Worm (Caenorhabditis elegans) whole organism, L2 larva: Measurements from ENCODE around the gene T05H4.11.

ENCODE experiments used
- C34F6.9 ChIP-seq: fragments of 150-350 bp; optimal IDR thresholded peaks from 2 replicates; lab custom pipeline; 2014; ENCODE audit warnings: missing biosample characterization, missing genetic modification characterization
- F13H6.1 ChIP-seq: sonication (generic microtip); optimal IDR thresholded peaks from 2 replicates; lab custom pipeline; 2016; ENCODE audit warnings: missing genetic modification characterization, missing compliant biosample characterization
- R02D3.7 ChIP-seq: fragments of 150-350 bp; optimal IDR thresholded peaks from 2 replicates; lab custom pipeline; 2014; ENCODE audit warnings: missing biosample characterization, missing genetic modification characterization
- Y55F3AM.14 ChIP-seq: fragments of 200-800 bp; sonication (Bioruptor generic); optimal IDR thresholded peaks from 2 replicates; lab custom pipeline; 2018; ENCODE audit warnings: mild to moderate bottlenecking, missing genetic modification characterization, missing compliant biosample characterization
- alr-1 ChIP-seq: fragments of 150-350 bp; optimal IDR thresholded peaks from 2 replicates; lab custom pipeline; 2014; ENCODE audit warnings: missing biosample characterization, missing genetic modification characterization
- aly-2 ChIP-seq: fragments of 150-350 bp; optimal IDR thresholded peaks from 2 replicates; lab custom pipeline; 2014; ENCODE audit warnings: missing biosample characterization, missing genetic modification characterization
- ama-1 ChIP-seq: fragments of 150-350 bp; optimal IDR thresholded peaks from 2 replicates; lab custom pipeline; 2018; ENCODE audit warnings: inconsistent platforms
- ceh-16 ChIP-seq: fragments of 150-350 bp; optimal IDR thresholded peaks from 2 replicates; lab custom pipeline; 2014; ENCODE audit warnings: missing biosample characterization, missing genetic modification characterization
- ceh-82 ChIP-seq: fragments of 150-350 bp; optimal IDR thresholded peaks from 2 replicates; lab custom pipeline; 2014; ENCODE audit warnings: missing biosample characterization, missing genetic modification characterization
- crh-2 ChIP-seq: sonication (generic microtip); optimal IDR thresholded peaks from 2 replicates; lab custom pipeline; 2017; ENCODE audit warnings: missing biosample characterization, missing genetic modification characterization
- dmd-4 ChIP-seq: sonication (generic microtip); optimal IDR thresholded peaks from 2 replicates; lab custom pipeline; 2017; ENCODE audit warnings: missing biosample characterization, missing genetic modification characterization
- egl-27 ChIP-seq: sonication (generic microtip); optimal IDR thresholded peaks from 3 replicates; lab custom pipeline; 2017; ENCODE audit warnings: missing biosample characterization, missing genetic modification reagents, missing genetic modification characterization
- elt-1 ChIP-seq: fragments of 150-350 bp; optimal IDR thresholded peaks from 2 replicates; lab custom pipeline; 2014; ENCODE audit warnings: missing biosample characterization, missing genetic modification characterization
- elt-3 ChIP-seq: sonication (generic microtip); optimal IDR thresholded peaks from 2 replicates; lab custom pipeline; 2017; ENCODE audit warnings: missing biosample characterization, missing genetic modification characterization
- fos-1 ChIP-seq: fragments of 150-350 bp; optimal IDR thresholded peaks from 2 replicates; lab custom pipeline; 2014; ENCODE audit warnings: missing biosample characterization, missing genetic modification characterization
- gmeb-1 ChIP-seq: fragments of 150-350 bp; optimal IDR thresholded peaks from 2 replicates; lab custom pipeline; 2014; ENCODE audit warnings: missing biosample characterization, missing genetic modification characterization
- lin-11 ChIP-seq: fragments of 150-350 bp; sonication (generic microtip); optimal IDR thresholded peaks from 2 replicates; lab custom pipeline; 2014; ENCODE audit warnings: missing biosample characterization, missing genetic modification characterization, inconsistent platforms, mixed read lengths
- lin-13 ChIP-seq: fragments of 150-350 bp; optimal IDR thresholded peaks from 2 replicates; lab custom pipeline; 2014; ENCODE audit warnings: missing biosample characterization, missing genetic modification reagents, missing genetic modification characterization
- lin-39 ChIP-seq: fragments of 150-350 bp; optimal IDR thresholded peaks from 2 replicates; lab custom pipeline; 2014; ENCODE audit warnings: missing biosample characterization, missing genetic modification reagents, missing genetic modification characterization
- lsy-2 ChIP-seq, 2 experiments: fragments of 150-350 bp in 1 of 2; sonication (generic microtip) in 1 of 2; optimal IDR thresholded peaks; 2 replicates each; lab custom pipeline; 2014 to 2017; ENCODE audit warnings: missing biosample characterization in 2 of 2, missing genetic modification characterization in 2 of 2
- mab-5 ChIP-seq: fragments of 150-350 bp; optimal IDR thresholded peaks from 2 replicates; lab custom pipeline; 2014; ENCODE audit warnings: missing biosample characterization, missing genetic modification characterization
- mbf-1 ChIP-seq: sonication (generic microtip); optimal IDR thresholded peaks from 2 replicates; lab custom pipeline; 2017; ENCODE audit warnings: missing biosample characterization, missing genetic modification characterization
- mdl-1 ChIP-seq, 2 experiments: fragments of 150-350 bp in 1 of 2; sonication (generic microtip) in 1 of 2; optimal IDR thresholded peaks; 2 replicates each; lab custom pipeline; 2017; ENCODE audit warnings: missing biosample characterization in 2 of 2, missing genetic modification characterization in 2 of 2
- nhr-10 ChIP-seq: sonication (generic microtip); optimal IDR thresholded peaks from 2 replicates; lab custom pipeline; 2017; ENCODE audit warnings: missing biosample characterization, missing genetic modification characterization
- nhr-11 ChIP-seq: fragments of 150-350 bp; optimal IDR thresholded peaks from 2 replicates; lab custom pipeline; 2014; ENCODE audit warnings: missing biosample characterization, missing genetic modification characterization
- nhr-12 ChIP-seq: fragments of 150-350 bp; optimal IDR thresholded peaks from 2 replicates; lab custom pipeline; 2014; ENCODE audit warnings: missing biosample characterization, missing genetic modification characterization
- nhr-129 ChIP-seq: fragments of 150-350 bp; optimal IDR thresholded peaks from 2 replicates; lab custom pipeline; 2014; ENCODE audit warnings: missing biosample characterization, missing genetic modification characterization
- nhr-21 ChIP-seq: fragments of 150-350 bp; optimal IDR thresholded peaks from 2 replicates; lab custom pipeline; 2014; ENCODE audit warnings: missing biosample characterization, missing genetic modification characterization
- nhr-23 ChIP-seq: fragments of 150-350 bp; optimal IDR thresholded peaks from 2 replicates; lab custom pipeline; 2014; ENCODE audit warnings: missing biosample characterization, missing genetic modification reagents, missing genetic modification characterization
- nhr-237 ChIP-seq: fragments of 150-350 bp; optimal IDR thresholded peaks from 2 replicates; lab custom pipeline; 2014; ENCODE audit warnings: missing biosample characterization, missing genetic modification characterization
- nhr-25 ChIP-seq: fragments of 150-350 bp; sonication (generic microtip); optimal IDR thresholded peaks from 3 replicates; lab custom pipeline; 2014; ENCODE audit warnings: missing biosample characterization, missing genetic modification characterization
- nhr-6 ChIP-seq: fragments of 150-350 bp; optimal IDR thresholded peaks from 2 replicates; lab custom pipeline; 2014; ENCODE audit warnings: missing biosample characterization, missing genetic modification characterization
- nhr-77 ChIP-seq: fragments of 150-350 bp; optimal IDR thresholded peaks from 2 replicates; lab custom pipeline; 2014; ENCODE audit warnings: missing biosample characterization, missing genetic modification characterization
- peb-1 ChIP-seq: fragments of 150-350 bp; optimal IDR thresholded peaks from 2 replicates; lab custom pipeline; 2014; ENCODE audit warnings: missing biosample characterization, missing genetic modification characterization
- sem-4 ChIP-seq: fragments of 150-350 bp; optimal IDR thresholded peaks from 2 replicates; lab custom pipeline; 2014; ENCODE audit warnings: missing biosample characterization, missing genetic modification reagents, missing genetic modification characterization
- skn-1 ChIP-seq: sonication (generic microtip); optimal IDR thresholded peaks from 2 replicates; lab custom pipeline; 2017; ENCODE audit warnings: missing biosample characterization, missing genetic modification characterization
- sma-3 ChIP-seq: sonication (generic microtip); optimal IDR thresholded peaks from 2 replicates; lab custom pipeline; 2016; ENCODE audit warnings: missing genetic modification reagents, missing genetic modification characterization, missing compliant biosample characterization
- sma-9 ChIP-seq, 2 experiments: fragments of 150-350 bp in 1 of 2; sonication (generic microtip) in 1 of 2; optimal IDR thresholded peaks; 2 replicates each; lab custom pipeline; 2014 to 2016; ENCODE audit warnings: missing genetic modification characterization in 2 of 2, mild to moderate bottlenecking in 1 of 2, missing biosample characterization in 1 of 2, missing compliant biosample characterization in 1 of 2, missing genetic modification reagents in 1 of 2, moderate library complexity in 1 of 2
- snpc-4 ChIP-seq: fragments of 150-350 bp; optimal IDR thresholded peaks from 2 replicates; lab custom pipeline; 2014; ENCODE audit warnings: missing biosample characterization, missing genetic modification characterization
- unc-39 ChIP-seq: fragments of 150-350 bp; optimal IDR thresholded peaks from 2 replicates; lab custom pipeline; 2014; ENCODE audit warnings: missing biosample characterization, missing genetic modification characterization
- unc-55 ChIP-seq: fragments of 150-350 bp; sonication (generic microtip); optimal IDR thresholded peaks from 3 replicates; lab custom pipeline; 2014; ENCODE audit warnings: missing biosample characterization, missing genetic modification reagents, missing genetic modification characterization
- unc-62 ChIP-seq: fragments of 150-350 bp; optimal IDR thresholded peaks from 2 replicates; lab custom pipeline; 2014; ENCODE audit warnings: missing biosample characterization, missing genetic modification reagents, missing genetic modification characterization
- zag-1 ChIP-seq: fragments of 150-350 bp; optimal IDR thresholded peaks from 2 replicates; lab custom pipeline; 2014; ENCODE audit warnings: missing biosample characterization, missing genetic modification characterization
- ztf-1 ChIP-seq: fragments of 200-800 bp; sonication (Bioruptor generic); conservative IDR thresholded peaks from 2 replicates; pipeline ENCODE4 v1.3.6; 2022; ENCODE audit warnings: missing genetic modification characterization, missing compliant biosample characterization
- ztf-11 ChIP-seq: sonication (generic microtip); optimal IDR thresholded peaks from 2 replicates; lab custom pipeline; 2017; ENCODE audit warnings: missing biosample characterization, missing genetic modification characterization
- ztf-4 ChIP-seq: fragments of 150-350 bp; optimal IDR thresholded peaks from 2 replicates; lab custom pipeline; 2014; ENCODE audit warnings: missing biosample characterization, missing genetic modification characterization

Gene T05H4.11

DNA sequence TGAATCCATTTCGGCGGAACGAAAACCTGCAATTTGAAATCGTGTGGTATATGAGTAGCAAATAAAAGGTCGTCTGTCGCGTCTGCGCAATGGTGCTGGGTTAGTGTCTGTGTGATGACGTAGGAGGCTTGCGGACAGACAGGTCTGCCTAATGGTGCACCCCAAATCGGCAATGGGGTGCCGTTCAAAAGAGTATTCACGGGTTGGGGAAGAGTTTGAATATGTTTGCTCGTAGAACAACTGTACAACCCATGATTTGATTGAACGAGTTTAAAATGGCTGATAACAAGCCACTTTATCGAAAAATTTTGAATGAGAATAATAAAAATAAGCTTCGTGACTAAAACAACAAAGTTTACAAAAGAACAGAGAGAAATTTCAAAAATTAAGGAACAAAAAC, at the start of gene T05H4.11:
T05H4.11 (minus strand) TSS at position 335 of the 400 bp plus-strand sequence.
- TF ChIP-seq snpc-4 (tag; lab: Kevin White, UChicago), result no peak
- peak in 1 of 2 experiments; percentile 4 for TF ChIP-seq lsy-2 (tag; optimal IDR thresholded peaks at IDR 0.05; lab: Kevin White, UChicago)
- TF ChIP-seq alr-1 (tag; lab: Kevin White, UChicago), result no peak
- no peak for TF ChIP-seq nhr-25 (tag; lab: Kevin White, UChicago)
- TF ChIP-seq peb-1 (tag; lab: Kevin White, UChicago), result no peak
- TF ChIP-seq sma-9 (GFP tag; optimal IDR thresholded peaks at IDR 0.05; lab: Kevin White, UChicago), result no peak
- no peak for TF ChIP-seq sma-9 (tag; optimal IDR thresholded peaks at IDR 0.05; lab: Kevin White, UChicago)
- TF ChIP-seq gmeb-1 (tag; lab: Kevin White, UChicago), result peak; percentile 26
- TF ChIP-seq crh-2 (tag; lab: Kevin White, UChicago), result peak; percentile 4
- no peak for TF ChIP-seq Y55F3AM.14 (GFP tag; lab: Kevin White, UChicago)
- peak; percentile 8 for TF ChIP-seq F13H6.1 (tag; lab: Kevin White, UChicago)
- TF ChIP-seq elt-3, result no peak
- no peak for TF ChIP-seq egl-27 (tag; lab: Kevin White, UChicago)
- no peak for TF ChIP-seq nhr-21 (tag; lab: Kevin White, UChicago)
- TF ChIP-seq aly-2, result no peak
- no peak for TF ChIP-seq nhr-6 (tag; lab: Kevin White, UChicago)
- TF ChIP-seq unc-62 (GFP tag; lab: Kevin White, UChicago), result no peak
- no peak for TF ChIP-seq unc-39 (tag; lab: Kevin White, UChicago)
- no peak for TF ChIP-seq ceh-82 (tag; lab: Kevin White, UChicago)
- no peak for TF ChIP-seq ztf-1 (GFP tag; lab: Robert Waterston, UW)
- TF ChIP-seq nhr-129 (tag; lab: Kevin White, UChicago), result no peak
- no peak for TF ChIP-seq dmd-4 (tag; lab: Kevin White, UChicago)
- TF ChIP-seq nhr-11 (tag; lab: Kevin White, UChicago), result no peak
- TF ChIP-seq ztf-11 (tag; lab: Kevin White, UChicago), result no peak
- no peak for TF ChIP-seq mdl-1 (tag; optimal IDR thresholded peaks at IDR 0.05; lab: Kevin White, UChicago)
- TF ChIP-seq fos-1 (tag; lab: Kevin White, UChicago), result no peak
- TF ChIP-seq mbf-1 (tag; lab: Kevin White, UChicago), result no peak
- no peak for TF ChIP-seq nhr-23 (tag; lab: Kevin White, UChicago)
- TF ChIP-seq ceh-16 (tag; lab: Kevin White, UChicago), result no peak
- TF ChIP-seq skn-1, result no peak
- no peak for TF ChIP-seq C34F6.9 (tag; lab: Kevin White, UChicago)
- TF ChIP-seq sem-4 (tag; lab: Kevin White, UChicago), result no peak
- TF ChIP-seq ztf-4, result no peak
- no peak for TF ChIP-seq lin-13 (GFP tag; lab: Kevin White, UChicago)
- TF ChIP-seq lin-11, result no peak
- no peak for TF ChIP-seq nhr-10 (tag; lab: Kevin White, UChicago)
- TF ChIP-seq nhr-12, result no peak
- peak; percentile 44 for TF ChIP-seq sma-3
- TF ChIP-seq nhr-77 (tag; lab: Kevin White, UChicago), result no peak
- TF ChIP-seq zag-1 (tag; lab: Kevin White, UChicago), result no peak
- peak; percentile 24 for TF ChIP-seq ama-1 (lab: Kevin White, UChicago)
- no peak for TF ChIP-seq elt-1 (tag; lab: Kevin White, UChicago)
- no peak for TF ChIP-seq lin-39
- no peak for TF ChIP-seq mab-5 (tag; lab: Kevin White, UChicago)
- no peak for TF ChIP-seq R02D3.7 (tag; lab: Kevin White, UChicago)

DNA sequence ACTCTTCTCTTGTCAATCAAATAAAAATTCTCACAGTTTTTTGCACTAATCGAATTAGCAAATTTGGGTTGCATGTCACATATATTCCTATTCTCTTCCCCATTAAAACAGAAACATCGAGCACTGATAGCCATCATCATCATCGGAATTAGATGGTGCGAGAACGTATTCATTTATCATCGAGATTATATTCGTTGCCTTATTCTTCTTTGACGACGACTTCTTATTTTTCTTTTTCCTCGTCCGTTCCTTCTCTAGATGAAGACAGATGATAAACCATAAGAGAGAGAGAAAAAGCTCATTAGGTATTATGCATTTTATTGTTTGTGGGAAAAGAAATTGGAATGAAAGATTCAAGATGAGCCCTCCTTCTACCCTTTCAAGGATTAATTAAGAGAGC, 45.1 kb upstream of the T05H4.11 start:
- TF ChIP-seq mab-5 (tag; lab: Kevin White, UChicago) (peak; percentile 13), unc-55 (GFP tag; lab: Kevin White, UChicago) (peak; percentile 47), nhr-237 (tag; lab: Kevin White, UChicago) (no peak), C34F6.9 (tag; lab: Kevin White, UChicago) (no peak), nhr-21 (tag; lab: Kevin White, UChicago) (no peak)
- TF ChIP-seq, all 48 proteins: peak for 2
